Fruit fly (Drosophila melanogaster): Measurements from ENCODE around the gene CG15641.

DNA sequence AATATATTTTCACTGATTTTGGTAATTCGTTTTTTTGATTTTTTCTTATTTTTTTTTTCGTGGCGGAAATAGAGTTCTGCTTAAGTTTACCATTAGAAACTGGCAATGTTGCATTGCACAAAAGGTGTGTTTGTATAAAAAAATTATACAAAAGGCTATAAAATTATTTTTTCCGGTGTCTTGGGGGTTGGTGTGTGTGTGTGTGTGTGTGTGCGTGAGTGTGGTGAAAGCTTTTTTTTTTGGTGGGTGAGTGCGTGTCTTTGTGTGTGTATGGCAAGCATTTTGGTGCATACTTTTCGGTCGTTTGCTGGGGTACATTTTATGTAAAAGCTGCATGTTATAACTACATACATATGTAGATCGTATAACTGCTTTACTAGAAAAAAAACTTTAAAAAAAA, 43.7 kb downstream of the CG15641 start:
- TF ChIP-seq br (GFP tag; optimal IDR thresholded peaks at IDR 0.05): peak; percentile 35
- TF ChIP-seq psq (GFP tag; optimal IDR thresholded peaks at IDR 0.05): peak; percentile 48
- no peak for TF ChIP-seq Dfd (GFP tag; optimal IDR thresholded peaks at IDR 0.05)
- peak; percentile 75 for TF ChIP-seq h (GFP tag; optimal IDR thresholded peaks at IDR 0.05)
- TF ChIP-seq tai (GFP tag; optimal IDR thresholded peaks at IDR 0.05): no peak
- TF ChIP-seq woc (GFP tag; optimal IDR thresholded peaks at IDR 0.05): no peak
- TF ChIP-seq sv (GFP tag; optimal IDR thresholded peaks at IDR 0.05): no peak
- no peak for TF ChIP-seq Hr83 (GFP tag; optimal IDR thresholded peaks at IDR 0.05; ENCODE audit: poor library complexity, severe bottlenecking)
- no peak for TF ChIP-seq usp (GFP tag; optimal IDR thresholded peaks at IDR 0.05)
- peak; percentile 10 for TF ChIP-seq sage (GFP tag; optimal IDR thresholded peaks at IDR 0.05)
